In the genomic region with DNA sequence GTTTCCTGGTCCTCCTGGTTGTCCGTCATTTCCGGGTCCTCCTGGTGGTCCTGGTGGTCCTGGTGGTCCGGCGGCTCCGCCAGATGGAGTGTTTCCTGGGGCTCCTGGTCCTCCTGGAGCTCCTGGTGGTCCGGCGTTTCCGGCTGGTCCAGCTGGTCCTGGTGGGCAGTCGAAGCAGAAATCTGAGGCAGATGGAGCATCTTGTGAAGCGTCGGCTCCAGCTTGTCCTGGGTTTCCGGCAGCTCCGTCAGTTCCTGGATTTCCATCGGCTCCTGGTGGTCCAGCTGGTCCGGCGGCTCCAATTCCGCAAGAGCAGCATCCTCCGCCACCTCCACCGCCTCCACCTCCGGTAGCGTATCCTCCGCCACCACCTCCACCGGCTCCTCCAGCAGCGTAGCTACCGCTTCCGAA, we compare ENCODE assay signal across 3 worm cellular contexts.
TF ChIP-seq lines count a peak whose summit lies in the region.

No protein-coding gene starts in this region.

TF ChIP-seq in whole organism, L1 larva, 84 proteins besides CTCF, POLR2A, EP300 and RAD21:
- TF ChIP-seq ceh-8 (GFP tag; optimal IDR thresholded peaks at IDR 0.05; lab: Kevin White, UChicago) (peak; percentile 50), lin-14 (GFP tag; optimal IDR thresholded peaks at IDR 0.05; lab: Kevin White, UChicago) (no peak)

TF ChIP-seq in whole organism, L4 larva, 104 proteins besides CTCF, POLR2A, EP300 and RAD21:
- TF ChIP-seq F10B5.3 (tag; optimal IDR thresholded peaks at IDR 0.05; lab: Kevin White, UChicago) (no peak), pha-4 (GFP tag; IDR thresholded peaks at IDR 0.05; lab: Robert Waterston, UW) (0 out of 2 replicates have a peak, but pooled peaks have one; percentile 49), pha-4 (tag; optimal IDR thresholded peaks at IDR 0.05; lab: Kevin White, UChicago) (no peak), F37D6.2 (tag; optimal IDR thresholded peaks at IDR 0.05; lab: Kevin White, UChicago) (no peak), mdl-1 (tag; optimal IDR thresholded peaks at IDR 0.05; lab: Kevin White, UChicago) (no peak), F44E2.7 (GFP tag; IDR thresholded peaks at IDR 0.05; lab: Robert Waterston, UW) (no peak), hif-1 (tag; optimal IDR thresholded peaks at IDR 0.05; lab: Kevin White, UChicago) (no peak), hlh-30 (tag; optimal IDR thresholded peaks at IDR 0.05; lab: Kevin White, UChicago; ENCODE audit: insufficient read depth) (no peak), php-3 (GFP tag; IDR thresholded peaks at IDR 0.05; lab: Robert Waterston, UW) (no peak), nhr-10 (tag; optimal IDR thresholded peaks at IDR 0.05; lab: Kevin White, UChicago) (no peak), spr-1 (tag; optimal IDR thresholded peaks at IDR 0.05; lab: Kevin White, UChicago) (no peak), ztf-7 (tag; optimal IDR thresholded peaks at IDR 0.05; lab: Kevin White, UChicago) (no peak), saeg-2 (GFP tag; IDR thresholded peaks at IDR 0.05; lab: Robert Waterston, UW) (no peak), F26F4.8 (GFP tag; conservative IDR thresholded peaks at IDR 0.05; lab: Robert Waterston, UW) (no peak), tag-97 (GFP tag; IDR thresholded peaks at IDR 0.05; lab: Robert Waterston, UW) (no peak), set-16 (GFP tag; IDR thresholded peaks at IDR 0.05; lab: Robert Waterston, UW) (peak; percentile 98), ceh-44 (GFP tag; IDR thresholded peaks at IDR 0.05; lab: Robert Waterston, UW) (no peak)

TF ChIP-seq in whole organism, young adult, 124 proteins besides CTCF, POLR2A, EP300 and RAD21:
- TF ChIP-seq F37B4.10 (GFP tag; IDR thresholded peaks at IDR 0.05; lab: Robert Waterston, UW) (0 out of 2 replicates have a peak, but pooled peaks have one; percentile 71), cebp-2 (GFP tag; IDR thresholded peaks at IDR 0.05; lab: Robert Waterston, UW) (0 out of 2 replicates have a peak, but pooled peaks have one; percentile 4), mcd-1 (GFP tag; IDR thresholded peaks at IDR 0.05; lab: Robert Waterston, UW) (no peak), unc-62 (GFP tag; optimal IDR thresholded peaks at IDR 0.05; lab: Kevin White, UChicago) (no peak), ama-1 (optimal IDR thresholded peaks at IDR 0.05; lab: Kevin White, UChicago) (no peak), ama-1 (GFP tag; optimal IDR thresholded peaks at IDR 0.05; lab: Kevin White, UChicago) (no peak), zfh-2 (GFP tag; conservative IDR thresholded peaks at IDR 0.05; lab: Robert Waterston, UW) (peak; percentile 74), egrh-3 (GFP tag; IDR thresholded peaks at IDR 0.05; lab: Robert Waterston, UW) (peak; percentile 97), B0019.2 (GFP tag; conservative IDR thresholded peaks at IDR 0.05; lab: Robert Waterston, UW) (no peak)
